Worm (Caenorhabditis elegans) whole organism, L1 larva: ENCODE measurements around the gene sru-1.

Experiments
- C04F5.9 ChIP-seq: sonication (generic microtip); optimal IDR thresholded peaks from 2 replicates; lab custom pipeline; 2016; ENCODE audit warnings: missing genetic modification characterization, missing compliant biosample characterization
- C16A3.4 ChIP-seq: fragments of 150-350 bp; optimal IDR thresholded peaks from 2 replicates; lab custom pipeline; 2014; ENCODE audit warnings: missing biosample characterization, missing genetic modification characterization
- C34B4.2 ChIP-seq: sonication (generic microtip); optimal IDR thresholded peaks from 2 replicates; lab custom pipeline; 2017; ENCODE audit warnings: mild to moderate bottlenecking, missing genetic modification characterization, missing compliant biosample characterization
- Y116A8C.19 ChIP-seq: sonication (generic microtip); optimal IDR thresholded peaks from 2 replicates; lab custom pipeline; 2016; ENCODE audit warnings: missing compliant biosample characterization, missing genetic modification characterization, borderline replicate concordance
- aha-1 ChIP-seq: fragments of 150-350 bp; optimal IDR thresholded peaks from 2 replicates; lab custom pipeline; 2014; ENCODE audit warnings: missing biosample characterization, missing genetic modification characterization
- ama-1 ChIP-seq: fragments of 150-350 bp; optimal IDR thresholded peaks from 2 replicates; lab custom pipeline; 2014
- ceh-63 ChIP-seq: fragments of 200-800 bp; sonication (Bioruptor generic); optimal IDR thresholded peaks from 2 replicates; lab custom pipeline; 2018; ENCODE audit warnings: mild to moderate bottlenecking, missing genetic modification characterization, missing compliant biosample characterization
- ceh-8 ChIP-seq: fragments of 200-800 bp; sonication (Bioruptor generic); optimal IDR thresholded peaks from 2 replicates; lab custom pipeline; 2018; ENCODE audit warnings: mild to moderate bottlenecking, missing genetic modification characterization, moderate library complexity, missing compliant biosample characterization
- ceh-82 ChIP-seq, 3 experiments: fragments of 150-350 bp in 1 of 3; sonication (generic microtip) in 2 of 3; optimal IDR thresholded peaks; 2 replicates each; lab custom pipeline; 2014 to 2017; ENCODE audit warnings: missing biosample characterization in 3 of 3, missing genetic modification characterization in 3 of 3
- ceh-88 ChIP-seq: fragments of 200-800 bp; sonication (Bioruptor generic); IDR thresholded peaks from 2 replicates; pipeline ENCODE4 v1.3.6; 2022; ENCODE audit warnings: missing genetic modification characterization, missing compliant biosample characterization
- ces-1 ChIP-seq: fragments of 150-350 bp; optimal IDR thresholded peaks from 2 replicates; lab custom pipeline; 2014; ENCODE audit warnings: missing biosample characterization, missing genetic modification reagents, missing genetic modification characterization
- dpl-1 ChIP-seq, 3 experiments: fragments of 150-350 bp in 2 of 3; sonication (generic microtip) in 1 of 3; optimal IDR thresholded peaks; 2 replicates each; lab custom pipeline; 2014 to 2017; ENCODE audit warnings: missing biosample characterization in 3 of 3, missing genetic modification characterization in 3 of 3, missing genetic modification reagents in 3 of 3
- dsc-1 ChIP-seq: sonication (generic microtip); optimal IDR thresholded peaks from 2 replicates; lab custom pipeline; 2016; ENCODE audit warnings: mild to moderate bottlenecking, missing genetic modification characterization, missing compliant biosample characterization
- efl-1 ChIP-seq, 4 experiments: fragments of 150-350 bp; optimal IDR thresholded peaks in 3 of 4; peaks in 1 of 4; 1 replicate in 1 of 4; 2 replicates in 3 of 4; lab custom pipeline; 2014; ENCODE audit warnings: missing biosample characterization in 2 of 4, missing genetic modification characterization in 2 of 4, missing genetic modification reagents in 2 of 4
- efl-3 ChIP-seq: fragments of 200-800 bp; sonication (Bioruptor generic); optimal IDR thresholded peaks from 2 replicates; lab custom pipeline; 2018; ENCODE audit warnings: mild to moderate bottlenecking, missing genetic modification characterization, missing compliant biosample characterization
- egl-13 ChIP-seq: sonication (generic microtip); optimal IDR thresholded peaks from 2 replicates; lab custom pipeline; 2016; ENCODE audit warnings: missing genotype, missing genetic modification reagents, missing genetic modification characterization, missing compliant biosample characterization
- egl-27 ChIP-seq, 2 experiments: fragments of 150-350 bp in 1 of 2; sonication (generic microtip); optimal IDR thresholded peaks; 3 replicates each; lab custom pipeline; 2017 to 2018; ENCODE audit warnings: missing biosample characterization in 2 of 2, missing genetic modification characterization in 2 of 2, missing genetic modification reagents in 2 of 2
- elt-2 ChIP-seq: sonication (generic microtip); optimal IDR thresholded peaks from 2 replicates; lab custom pipeline; 2016; ENCODE audit warnings: missing genetic modification characterization, mild to moderate bottlenecking, inconsistent platforms, missing compliant biosample characterization, missing genetic modification reagents
- fkh-10 ChIP-seq: sonication (generic microtip); optimal IDR thresholded peaks from 2 replicates; lab custom pipeline; 2017; ENCODE audit warnings: missing biosample characterization, missing genetic modification reagents, missing genetic modification characterization
- fkh-4 ChIP-seq: sonication (generic microtip); optimal IDR thresholded peaks from 2 replicates; lab custom pipeline; 2016; ENCODE audit warnings: missing compliant biosample characterization, missing genetic modification characterization, borderline replicate concordance
- fos-1 ChIP-seq: fragments of 150-350 bp; optimal IDR thresholded peaks from 2 replicates; lab custom pipeline; 2014; ENCODE audit warnings: missing biosample characterization, missing genetic modification characterization
- irx-1 ChIP-seq: sonication (generic microtip); optimal IDR thresholded peaks from 2 replicates; lab custom pipeline; 2016; ENCODE audit warnings: missing genetic modification characterization, missing compliant biosample characterization
- isw-1 ChIP-seq: fragments of 200-800 bp; sonication (Bioruptor generic); IDR thresholded peaks from 2 replicates; pipeline ENCODE4 v1.3.6; 2022; ENCODE audit warnings: missing genetic modification characterization, missing compliant biosample characterization
- jun-1 ChIP-seq: fragments of 150-350 bp; optimal IDR thresholded peaks from 2 replicates; lab custom pipeline; 2014; ENCODE audit warnings: missing biosample characterization, missing genetic modification reagents, missing genetic modification characterization
- lin-13 ChIP-seq: fragments of 150-350 bp; optimal IDR thresholded peaks from 2 replicates; lab custom pipeline; 2014; ENCODE audit warnings: missing biosample characterization, missing genetic modification reagents, missing genetic modification characterization
- lin-14 ChIP-seq: fragments of 200-800 bp; sonication (Bioruptor generic); optimal IDR thresholded peaks from 2 replicates; lab custom pipeline; 2018; ENCODE audit warnings: mild to moderate bottlenecking, missing genetic modification characterization, moderate library complexity, missing compliant biosample characterization
- lin-15B ChIP-seq: fragments of 150-350 bp; sonication (generic microtip); optimal IDR thresholded peaks from 3 replicates; lab custom pipeline; 2014; ENCODE audit warnings: missing biosample characterization, missing genetic modification characterization
- lin-35 ChIP-seq, 2 experiments: fragments of 150-350 bp; optimal IDR thresholded peaks; 2 replicates each; lab custom pipeline; 2014; ENCODE audit warnings: missing biosample characterization in 2 of 2, missing genetic modification characterization in 2 of 2, missing genetic modification reagents in 2 of 2
- lir-3 ChIP-seq: sonication (generic microtip); optimal IDR thresholded peaks from 2 replicates; lab custom pipeline; 2016; ENCODE audit warnings: mild to moderate bottlenecking, missing genetic modification characterization, moderate library complexity, missing compliant biosample characterization; ENCODE audit not compliant: poor library complexity
- lsy-2 ChIP-seq, 2 experiments: fragments of 150-350 bp; optimal IDR thresholded peaks; 2 replicates each; lab custom pipeline; 2014; ENCODE audit warnings: missing biosample characterization in 2 of 2, missing genetic modification characterization in 2 of 2
- mab-9 ChIP-seq: fragments of 200-800 bp; sonication (Bioruptor generic); IDR thresholded peaks from 2 replicates; pipeline ENCODE4 v1.3.6; 2022; ENCODE audit warnings: missing genetic modification reagents, missing genetic modification characterization, missing compliant biosample characterization
- mep-1 ChIP-seq: fragments of 150-350 bp; optimal IDR thresholded peaks from 2 replicates; lab custom pipeline; 2014; ENCODE audit warnings: missing biosample characterization, missing genetic modification characterization
- nhr-12 ChIP-seq: sonication (generic microtip); optimal IDR thresholded peaks from 2 replicates; lab custom pipeline; 2017; ENCODE audit warnings: missing biosample characterization, missing genetic modification characterization
- nhr-20 ChIP-seq: sonication (generic microtip); optimal IDR thresholded peaks from 2 replicates; lab custom pipeline; 2016; ENCODE audit warnings: mild to moderate bottlenecking, missing genetic modification characterization, missing compliant biosample characterization
- nhr-237 ChIP-seq: fragments of 150-350 bp; optimal IDR thresholded peaks from 2 replicates; lab custom pipeline; 2014; ENCODE audit warnings: missing biosample characterization, missing genetic modification characterization
- nhr-28 ChIP-seq: fragments of 150-350 bp; optimal IDR thresholded peaks from 2 replicates; lab custom pipeline; 2014; ENCODE audit warnings: missing biosample characterization, missing genetic modification characterization
- nhr-71 ChIP-seq: sonication (generic microtip); optimal IDR thresholded peaks from 2 replicates; lab custom pipeline; 2016; ENCODE audit warnings: mild to moderate bottlenecking, missing genetic modification characterization, moderate library complexity, missing compliant biosample characterization
- pag-3 ChIP-seq: sonication (generic microtip); optimal IDR thresholded peaks from 2 replicates; lab custom pipeline; 2017; ENCODE audit warnings: missing genetic modification characterization, mild to moderate bottlenecking, missing compliant biosample characterization, antibody characterized with exemption, borderline replicate concordance; ENCODE audit not compliant: insufficient read depth
- pqm-1 ChIP-seq: sonication (generic microtip); optimal IDR thresholded peaks from 3 replicates; lab custom pipeline; 2017; ENCODE audit warnings: missing biosample characterization, missing genetic modification characterization
- rnt-1 ChIP-seq: sonication (generic microtip); optimal IDR thresholded peaks from 2 replicates; lab custom pipeline; 2016; ENCODE audit warnings: mild to moderate bottlenecking, missing genetic modification characterization, moderate library complexity, missing compliant biosample characterization
- snu-23 ChIP-seq: sonication (generic microtip); optimal IDR thresholded peaks from 2 replicates; lab custom pipeline; 2016; ENCODE audit warnings: missing genetic modification characterization, missing compliant biosample characterization
- sox-4 ChIP-seq: sonication (generic microtip); optimal IDR thresholded peaks from 2 replicates; lab custom pipeline; 2016; ENCODE audit warnings: missing genetic modification characterization, missing compliant biosample characterization
- sup-37 ChIP-seq: fragments of 200-800 bp; sonication (Bioruptor generic); optimal IDR thresholded peaks from 2 replicates; lab custom pipeline; 2018; ENCODE audit warnings: mild to moderate bottlenecking, missing genetic modification characterization, missing compliant biosample characterization
- unc-130 ChIP-seq: fragments of 150-350 bp; optimal IDR thresholded peaks from 2 replicates; lab custom pipeline; 2017; ENCODE audit warnings: missing biosample characterization, missing genetic modification characterization, inconsistent platforms
- unc-30 ChIP-seq: sonication (generic microtip); optimal IDR thresholded peaks from 2 replicates; lab custom pipeline; 2017; ENCODE audit warnings: missing biosample characterization, missing genetic modification characterization
- unc-62 ChIP-seq: fragments of 150-350 bp; optimal IDR thresholded peaks from 2 replicates; lab custom pipeline; 2014; ENCODE audit warnings: missing biosample characterization, missing genetic modification reagents, missing genetic modification characterization
- unc-98 ChIP-seq: fragments of 200-800 bp; sonication (Bioruptor generic); IDR thresholded peaks from 2 replicates; pipeline ENCODE4 v1.3.6; 2022; ENCODE audit warnings: missing genetic modification characterization, missing compliant biosample characterization
- vab-15 ChIP-seq: sonication (generic microtip); optimal IDR thresholded peaks from 2 replicates; lab custom pipeline; 2017; ENCODE audit warnings: missing genotype, mild to moderate bottlenecking, missing genetic modification characterization, missing compliant biosample characterization
- xbp-1 ChIP-seq: sonication (generic microtip); optimal IDR thresholded peaks from 2 replicates; lab custom pipeline; 2016; ENCODE audit warnings: missing genetic modification characterization, missing compliant biosample characterization
- zag-1 ChIP-seq: fragments of 150-350 bp; optimal IDR thresholded peaks from 2 replicates; lab custom pipeline; 2014; ENCODE audit warnings: missing biosample characterization, missing genetic modification characterization

Gene sru-1

DNA sequence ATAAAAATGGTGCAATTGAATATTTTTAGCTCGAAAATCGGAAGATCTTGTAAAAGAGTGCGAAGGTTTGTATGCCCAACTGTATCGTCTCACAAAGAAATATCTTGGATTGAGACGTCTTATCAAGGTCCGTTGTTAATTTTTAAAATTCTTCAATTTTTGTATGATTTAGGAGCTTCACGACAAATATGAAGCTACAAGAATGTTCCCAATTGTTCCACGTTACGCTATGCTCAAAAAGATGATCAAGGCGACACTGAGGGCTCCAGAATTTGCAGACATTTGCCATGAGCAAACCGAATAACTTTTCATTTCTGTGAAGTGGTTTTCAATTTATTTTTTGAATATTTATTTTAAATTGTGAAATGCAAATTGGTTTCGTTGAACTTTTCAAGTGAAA is 49.7 kb upstream of the sru-1 start (continued):
- no peak for TF ChIP-seq vab-15 (tag; lab: Kevin White, UChicago)
- TF ChIP-seq mep-1 (tag; lab: Kevin White, UChicago), result peak; percentile 40
- TF ChIP-seq snu-23 (GFP tag; lab: Kevin White, UChicago), result peak; percentile 72
- no peak for TF ChIP-seq lin-35 (GFP tag; optimal IDR thresholded peaks at IDR 0.05; lab: Kevin White, UChicago)
- no peak for TF ChIP-seq lin-14 (GFP tag; lab: Kevin White, UChicago)
- no peak for TF ChIP-seq zag-1
- TF ChIP-seq lir-3 (tag; lab: Kevin White, UChicago), result no peak
- no peak for TF ChIP-seq Y116A8C.19 (tag; lab: Kevin White, UChicago)
- TF ChIP-seq ama-1 (lab: Kevin White, UChicago), result peak; percentile 80
- peak; percentile 56 for TF ChIP-seq nhr-20 (tag; lab: Kevin White, UChicago)
- no peak for TF ChIP-seq mab-9 (GFP tag; lab: Robert Waterston, UW)
- no peak for TF ChIP-seq nhr-237 (tag; lab: Kevin White, UChicago)
- TF ChIP-seq sup-37 (GFP tag; lab: Kevin White, UChicago), result no peak
- TF ChIP-seq aha-1 (tag; lab: Kevin White, UChicago), result no peak
- TF ChIP-seq C16A3.4 (tag; lab: Kevin White, UChicago), result no peak
- TF ChIP-seq lsy-2 (tag; optimal IDR thresholded peaks at IDR 0.05; lab: Kevin White, UChicago), result peak in 1 of 2 experiments; percentile 45
- TF ChIP-seq pqm-1 (tag; lab: Kevin White, UChicago), result no peak
- TF ChIP-seq isw-1 (GFP tag; lab: Robert Waterston, UW), result no peak
- no peak for TF ChIP-seq dsc-1
- TF ChIP-seq nhr-71 (tag; lab: Kevin White, UChicago), result peak; percentile 74
- no peak for TF ChIP-seq efl-3 (GFP tag; lab: Kevin White, UChicago)
- TF ChIP-seq ces-1 (GFP tag; lab: Kevin White, UChicago), result no peak

ce11 chrIV:9440880-9441336 is 47.5 kb upstream of the sru-1 start, which contains the start of gene idh-1:
Gene idh-1 (minus strand): TSS chrIV:9441107.
- TF ChIP-seq lsy-2 (tag; optimal IDR thresholded peaks at IDR 0.05; lab: Kevin White, UChicago) (peak; percentile 32 to 42), jun-1 (no peak), xbp-1 (peak; percentile 45), unc-98 (no peak), nhr-12 (tag; lab: Kevin White, UChicago) (no peak), efl-1 (optimal IDR thresholded peaks at IDR 0.05; lab: Kevin White, UChicago) (peak; percentile 80 to 88), efl-1 (GFP tag; optimal IDR thresholded peaks at IDR 0.05 in 1 of 2; lab: Kevin White, UChicago) (peak; percentile 87 to 98), fkh-4 (no peak), unc-62 (GFP tag; lab: Kevin White, UChicago) (no peak), dpl-1 (GFP tag; optimal IDR thresholded peaks at IDR 0.05; lab: Kevin White, UChicago) (peak; percentile 72 to 85 (median 74)), ceh-82 (tag; optimal IDR thresholded peaks at IDR 0.05; lab: Kevin White, UChicago) (peak in 2 of 3 experiments; percentile 10 to 14), egl-13 (no peak), unc-30 (tag; lab: Kevin White, UChicago) (no peak), C34B4.2 (tag; lab: Kevin White, UChicago) (no peak), dsc-1 (peak; percentile 4), irx-1 (tag; lab: Kevin White, UChicago) (no peak), nhr-28 (tag; lab: Kevin White, UChicago) (no peak), vab-15 (tag; lab: Kevin White, UChicago) (no peak), C04F5.9 (no peak), fos-1 (tag; lab: Kevin White, UChicago) (no peak), ceh-8 (GFP tag; lab: Kevin White, UChicago) (no peak), ceh-63 (GFP tag; lab: Kevin White, UChicago) (no peak), rnt-1 (peak; percentile 59), sup-37 (GFP tag; lab: Kevin White, UChicago) (no peak), elt-2 (tag; lab: Kevin White, UChicago) (no peak), egl-27 (tag; optimal IDR thresholded peaks at IDR 0.05; lab: Kevin White, UChicago) (no peak), pag-3 (tag; lab: Kevin White, UChicago) (no peak), unc-130 (no peak), fkh-10 (no peak), lin-13 (GFP tag; lab: Kevin White, UChicago) (no peak), lin-15B (tag; lab: Kevin White, UChicago) (no peak), ceh-88 (GFP tag; lab: Robert Waterston, UW) (no peak), lin-14 (GFP tag; lab: Kevin White, UChicago) (peak; percentile 90), snu-23 (GFP tag; lab: Kevin White, UChicago) (peak; percentile 70), sox-4 (tag; lab: Kevin White, UChicago) (no peak)
